Fruit fly (Drosophila melanogaster) whole organism, wandering third instar larva: ENCODE results near the gene Tim17a1.

ENCODE experiments used
- Abd-B ChIP-seq: fragments of >200 bp; optimal IDR thresholded peaks from 2 replicates; lab custom pipeline; 2017; ENCODE audit warnings: missing biosample characterization, missing genetic modification characterization
- CG32264 ChIP-seq: fragments of 200-800 bp; sonication (Bioruptor generic); optimal IDR thresholded peaks from 2 replicates; lab custom pipeline; 2016; ENCODE audit warnings: missing biosample characterization, missing genetic modification characterization
- CG9705 ChIP-seq: fragments of 200-800 bp; sonication (Bioruptor generic); optimal IDR thresholded peaks from 2 replicates; lab custom pipeline; 2018; ENCODE audit warnings: missing biosample characterization, mild to moderate bottlenecking, missing genetic modification characterization
- CrebA ChIP-seq: fragments of 200-800 bp; sonication (Bioruptor generic); optimal IDR thresholded peaks from 2 replicates; lab custom pipeline; 2016; ENCODE audit warnings: missing biosample characterization, mild to moderate bottlenecking, missing genetic modification characterization, borderline replicate concordance
- Dfd ChIP-seq: fragments of >200 bp; optimal IDR thresholded peaks from 2 replicates; lab custom pipeline; 2017; ENCODE audit warnings: missing biosample characterization, missing genetic modification characterization
- Dif ChIP-seq: fragments of 200-275, 200-300 bp; sonication (Bioruptor generic); optimal IDR thresholded peaks from 2 replicates; lab custom pipeline; 2018; ENCODE audit warnings: missing biosample characterization, missing genetic modification characterization; ENCODE audit not compliant: partially characterized antibody
- GATAd ChIP-seq: sonication (Bioruptor generic); optimal IDR thresholded peaks from 2 replicates; lab custom pipeline; 2016; ENCODE audit warnings: missing biosample characterization, missing genetic modification characterization
- HLH106 ChIP-seq: fragments of 200-800 bp; optimal IDR thresholded peaks from 3 replicates; lab custom pipeline; 2019; ENCODE audit warnings: missing biosample characterization, mild to moderate bottlenecking, missing genetic modification characterization, moderate library complexity
- Hnf4 ChIP-seq: fragments of 200-800 bp; sonication (Bioruptor generic); optimal IDR thresholded peaks from 2 replicates; lab custom pipeline; 2016; ENCODE audit warnings: missing biosample characterization, mild to moderate bottlenecking, missing genetic modification characterization
- Hr78 ChIP-seq: fragments of >200 bp; optimal IDR thresholded peaks from 2 replicates; lab custom pipeline; 2017; ENCODE audit warnings: missing biosample characterization, missing genetic modification characterization
- Hr83 ChIP-seq: fragments of 200-300 bp; sonication (Bioruptor generic); optimal IDR thresholded peaks from 2 replicates; lab custom pipeline; 2016; ENCODE audit warnings: missing biosample characterization, mild to moderate bottlenecking, missing genetic modification characterization, moderate library complexity; ENCODE audit not compliant: poor library complexity, severe bottlenecking
- Jra ChIP-seq: sonication (Bioruptor generic); optimal IDR thresholded peaks from 2 replicates; lab custom pipeline; 2016; ENCODE audit warnings: missing biosample characterization, missing genetic modification characterization
- Mio ChIP-seq: sonication (Bioruptor generic); optimal IDR thresholded peaks from 2 replicates; lab custom pipeline; 2016; ENCODE audit warnings: missing biosample characterization, missing genetic modification characterization
- Myc ChIP-seq: fragments of >200 bp; optimal IDR thresholded peaks from 2 replicates; lab custom pipeline; 2017
- N ChIP-seq: fragments of >200 bp; optimal IDR thresholded peaks from 2 replicates; lab custom pipeline; 2018; ENCODE audit warnings: missing biosample characterization, missing external identifiers, missing genetic modification characterization
- OdsH ChIP-seq: fragments of 200-800 bp; sonication (Bioruptor generic); optimal IDR thresholded peaks from 2 replicates; lab custom pipeline; 2016; ENCODE audit warnings: missing biosample characterization, mild to moderate bottlenecking, missing genetic modification characterization
- Rel ChIP-seq, 2 experiments: fragments of 200-800 bp; sonication (Bioruptor generic) in 1 of 2; optimal IDR thresholded peaks; 2 replicates in 1 of 2; 3 replicates in 1 of 2; lab custom pipeline; 2016 to 2019; ENCODE audit warnings: mild to moderate bottlenecking in 2 of 2, missing biosample characterization in 2 of 2, missing genetic modification characterization in 2 of 2, moderate library complexity in 1 of 2
- Sp1 ChIP-seq: fragments of 200-800 bp; sonication (Bioruptor generic); optimal IDR thresholded peaks from 3 replicates; lab custom pipeline; 2019; ENCODE audit warnings: missing biosample characterization, mild to moderate bottlenecking, missing genetic modification characterization, moderate library complexity
- Vsx2 ChIP-seq: fragments of 200-300, 225-300 bp; sonication (Bioruptor generic); optimal IDR thresholded peaks from 2 replicates; lab custom pipeline; 2018; ENCODE audit warnings: missing biosample characterization, missing genetic modification characterization; ENCODE audit not compliant: partially characterized antibody
- br ChIP-seq: fragments of 200-800 bp; sonication (Bioruptor generic); optimal IDR thresholded peaks from 2 replicates; lab custom pipeline; 2016; ENCODE audit warnings: missing biosample characterization, missing genetic modification characterization
- brk ChIP-seq: fragments of 200-800 bp; sonication (Bioruptor generic); optimal IDR thresholded peaks from 2 replicates; lab custom pipeline; 2016; ENCODE audit warnings: missing biosample characterization, mild to moderate bottlenecking, missing genetic modification characterization
- dl ChIP-seq, 2 experiments: fragments of 175-275, 200-275 bp in 1 of 2; fragments of 200-275 bp in 1 of 2; sonication (Bioruptor generic); optimal IDR thresholded peaks; lab custom pipeline; 2018; ENCODE audit warnings: mild to moderate bottlenecking in 2 of 2, missing biosample characterization in 2 of 2, missing genetic modification characterization in 2 of 2, moderate library complexity in 2 of 2; ENCODE audit not compliant: partially characterized antibody in 2 of 2, insufficient read depth in 1 of 2
- dmrt93B ChIP-seq: fragments of 200-800 bp; sonication (Bioruptor generic); optimal IDR thresholded peaks from 2 replicates; lab custom pipeline; 2018; ENCODE audit warnings: missing biosample characterization, mild to moderate bottlenecking, missing genetic modification characterization
- dsf ChIP-seq: sonication (Bioruptor generic); optimal IDR thresholded peaks from 2 replicates; lab custom pipeline; 2016; ENCODE audit warnings: missing biosample characterization, missing genetic modification characterization, borderline replicate concordance
- ey ChIP-seq: fragments of 200-800 bp; sonication (Bioruptor generic); optimal IDR thresholded peaks from 2 replicates; lab custom pipeline; 2016; ENCODE audit warnings: missing biosample characterization, missing genetic modification characterization
- foxo ChIP-seq, 2 experiments: fragments of 200-800 bp; sonication (Bioruptor generic); optimal IDR thresholded peaks; 2 replicates in 1 of 2; 3 replicates in 1 of 2; lab custom pipeline; 2016 to 2017; ENCODE audit warnings: missing biosample characterization in 2 of 2, missing genetic modification characterization in 2 of 2
- fru ChIP-seq: fragments of 200-800 bp; sonication (Bioruptor generic); optimal IDR thresholded peaks from 3 replicates; lab custom pipeline; 2016; ENCODE audit warnings: missing biosample characterization, mild to moderate bottlenecking, missing genetic modification characterization
- h ChIP-seq: fragments of 200-800 bp; sonication (Bioruptor generic); optimal IDR thresholded peaks from 3 replicates; lab custom pipeline; 2016; ENCODE audit warnings: missing biosample characterization, mild to moderate bottlenecking, missing genetic modification characterization
- jim ChIP-seq: fragments of 175-275, 200-325 bp; sonication (Bioruptor generic); optimal IDR thresholded peaks from 2 replicates; lab custom pipeline; 2016; ENCODE audit warnings: missing biosample characterization, mild to moderate bottlenecking, missing genetic modification characterization
- lola ChIP-seq: fragments of >200 bp; optimal IDR thresholded peaks from 2 replicates; lab custom pipeline; 2017; ENCODE audit warnings: missing biosample characterization, missing genetic modification characterization
- pan ChIP-seq: fragments of >200 bp; optimal IDR thresholded peaks from 2 replicates; lab custom pipeline; 2017
- psq ChIP-seq: fragments of 200-800 bp; sonication (Bioruptor generic); optimal IDR thresholded peaks from 3 replicates; lab custom pipeline; 2017; ENCODE audit warnings: missing biosample characterization, mild to moderate bottlenecking, missing genetic modification characterization, moderate library complexity
- rgr ChIP-seq: fragments of 200-800 bp; sonication (Bioruptor generic); optimal IDR thresholded peaks from 3 replicates; lab custom pipeline; 2016; ENCODE audit warnings: missing biosample characterization, mild to moderate bottlenecking, missing genetic modification characterization
- sage ChIP-seq: fragments of 200-800 bp; sonication (Bioruptor generic); optimal IDR thresholded peaks from 2 replicates; lab custom pipeline; 2016; ENCODE audit warnings: missing biosample characterization, mild to moderate bottlenecking, missing genetic modification characterization
- sv ChIP-seq: fragments of 200-800 bp; sonication (Bioruptor generic); optimal IDR thresholded peaks from 3 replicates; lab custom pipeline; 2016; ENCODE audit warnings: missing biosample characterization, missing genetic modification characterization
- tai ChIP-seq: sonication (Bioruptor generic); optimal IDR thresholded peaks from 2 replicates; lab custom pipeline; 2016; ENCODE audit warnings: missing biosample characterization, missing genetic modification characterization
- usp ChIP-seq: fragments of >200 bp; optimal IDR thresholded peaks from 2 replicates; lab custom pipeline; 2017; ENCODE audit warnings: missing biosample characterization, missing genetic modification characterization
- woc ChIP-seq: sonication (Bioruptor generic); optimal IDR thresholded peaks from 2 replicates; lab custom pipeline; 2016; ENCODE audit warnings: missing biosample characterization, mild to moderate bottlenecking, missing genetic modification characterization

Gene Tim17a1

DNA sequence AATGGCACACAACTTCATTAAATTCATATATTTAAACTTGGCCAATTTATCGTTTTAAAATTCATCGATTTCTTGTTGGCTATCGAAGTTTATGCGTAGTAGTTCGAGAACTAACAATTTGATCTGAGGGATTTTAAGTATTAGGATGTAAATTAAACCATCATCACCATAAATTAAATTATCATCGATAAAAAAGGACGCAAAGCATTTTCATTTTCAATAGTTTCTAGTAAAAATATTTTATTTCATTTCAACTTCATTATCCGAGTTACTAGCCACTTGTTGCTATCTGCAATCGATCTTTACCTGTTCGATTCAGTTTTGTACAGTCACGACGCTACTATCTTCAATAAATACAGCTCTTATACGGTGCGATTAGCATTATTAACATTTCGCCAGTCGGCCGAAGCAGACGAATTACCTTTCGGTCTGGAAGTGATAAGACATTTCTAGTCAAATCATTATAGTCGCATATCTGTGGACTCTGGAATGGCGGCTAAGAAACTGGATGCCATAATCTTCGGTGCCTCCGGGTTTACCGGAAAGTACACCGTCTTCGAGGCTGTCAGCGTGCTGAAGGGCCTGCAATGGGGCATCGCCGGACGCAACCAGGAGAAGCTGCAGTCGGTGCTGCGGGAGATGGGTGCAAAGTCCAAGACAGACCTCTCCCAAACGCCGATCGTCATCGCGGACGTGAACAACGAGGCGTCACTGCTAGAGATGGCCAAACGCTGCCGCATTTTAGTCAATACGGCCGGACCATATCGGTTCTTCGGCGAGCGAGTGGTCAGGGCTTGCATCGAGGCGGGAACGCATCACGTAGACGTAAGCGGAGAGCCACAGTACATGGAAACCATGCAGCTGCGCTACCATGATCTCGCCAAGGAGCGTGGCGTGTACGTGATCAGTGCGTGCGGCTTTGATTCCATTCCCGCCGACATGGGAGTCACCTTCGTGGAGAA lies 42.0 kb upstream of the Tim17a1 start, which contains the start of gene CG5167:
CG5167 (plus strand) TSS at position 298 of the 962 bp plus-strand sequence.
- TF ChIP-seq fru (GFP tag; lab: Kevin White, UChicago) (peak; percentile 82), Vsx2 (GFP tag; lab: Kevin White, UChicago) (no peak), Rel (GFP tag; optimal IDR thresholded peaks at IDR 0.05; lab: Kevin White, UChicago) (no peak), Rel (tag; optimal IDR thresholded peaks at IDR 0.05; lab: Kevin White, UChicago) (peak; percentile 5), HLH106 (tag; lab: Kevin White, UChicago) (peak; percentile 45), N (no peak), sage (GFP tag; lab: Kevin White, UChicago) (no peak), tai (GFP tag; lab: Kevin White, UChicago) (no peak), h (GFP tag; lab: Kevin White, UChicago) (peak; percentile 58), Jra (no peak), foxo (GFP tag; optimal IDR thresholded peaks at IDR 0.05; lab: Kevin White, UChicago) (peak in 1 of 2 experiments; percentile 67), br (peak; percentile 52), OdsH (peak; percentile 53), Abd-B (GFP tag; lab: Kevin White, UChicago) (no peak), ey (GFP tag; lab: Kevin White, UChicago) (peak; percentile 43), Mio (GFP tag; lab: Kevin White, UChicago) (no peak), pan (no peak), dl (GFP tag; optimal IDR thresholded peaks at IDR 0.05; lab: Kevin White, UChicago; ENCODE audit: insufficient read depth in 1 of 2, partially characterized antibody in 2 of 2) (no peak), rgr (GFP tag; lab: Kevin White, UChicago) (peak; percentile 69), dmrt93B (no peak), brk (GFP tag; lab: Kevin White, UChicago) (no peak), CG32264 (GFP tag; lab: Kevin White, UChicago) (no peak), Sp1 (GFP tag; lab: Kevin White, UChicago) (peak; percentile 58), Myc (lab: Kevin White, UChicago) (no peak), Dif (GFP tag; lab: Kevin White, UChicago) (no peak), GATAd (GFP tag; lab: Kevin White, UChicago) (no peak), sv (GFP tag; lab: Kevin White, UChicago) (no peak), Hr83 (no peak), jim (no peak), psq (peak; percentile 54), woc (GFP tag; lab: Kevin White, UChicago) (peak; percentile 48), Hnf4 (no peak), CG9705 (GFP tag; lab: Kevin White, UChicago) (peak; percentile 14), lola (GFP tag; lab: Kevin White, UChicago) (no peak), usp (no peak), Dfd (GFP tag; lab: Kevin White, UChicago) (no peak), CrebA (GFP tag; lab: Kevin White, UChicago) (no peak), dsf (GFP tag; lab: Kevin White, UChicago) (no peak), Hr78 (no peak)
- TF ChIP-seq, all 38 proteins: peak for 13

DNA sequence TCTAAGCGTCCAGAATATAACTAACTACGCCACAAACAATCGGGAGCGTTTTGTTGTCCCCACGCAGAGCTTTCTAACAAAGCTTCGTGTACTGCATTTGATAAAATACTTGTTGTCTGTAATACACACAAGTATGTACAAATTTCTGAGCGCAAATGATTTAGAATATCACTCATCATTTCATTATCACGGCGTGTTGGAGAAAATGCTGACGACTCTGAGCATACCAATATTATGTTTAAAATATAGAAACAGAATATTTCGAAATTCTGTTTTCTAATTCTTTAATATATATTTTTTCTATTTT lies 41.4 kb upstream of the Tim17a1 start, which contains the start of gene Cyp9f2:
Cyp9f2 (minus strand) TSS at position 101 of the 307 bp plus-strand sequence.
- TF ChIP-seq foxo (GFP tag; optimal IDR thresholded peaks at IDR 0.05; lab: Kevin White, UChicago) (no peak), usp (no peak), Hnf4 (no peak), woc (GFP tag; lab: Kevin White, UChicago) (no peak), CrebA (GFP tag; lab: Kevin White, UChicago) (no peak), GATAd (GFP tag; lab: Kevin White, UChicago) (no peak), br (no peak), psq (no peak)
- TF ChIP-seq, all 38 proteins: peak for 0
